Fruit fly (Drosophila melanogaster): Measurements from ENCODE around the gene CG6321.

The CG6321 gene

DNA sequence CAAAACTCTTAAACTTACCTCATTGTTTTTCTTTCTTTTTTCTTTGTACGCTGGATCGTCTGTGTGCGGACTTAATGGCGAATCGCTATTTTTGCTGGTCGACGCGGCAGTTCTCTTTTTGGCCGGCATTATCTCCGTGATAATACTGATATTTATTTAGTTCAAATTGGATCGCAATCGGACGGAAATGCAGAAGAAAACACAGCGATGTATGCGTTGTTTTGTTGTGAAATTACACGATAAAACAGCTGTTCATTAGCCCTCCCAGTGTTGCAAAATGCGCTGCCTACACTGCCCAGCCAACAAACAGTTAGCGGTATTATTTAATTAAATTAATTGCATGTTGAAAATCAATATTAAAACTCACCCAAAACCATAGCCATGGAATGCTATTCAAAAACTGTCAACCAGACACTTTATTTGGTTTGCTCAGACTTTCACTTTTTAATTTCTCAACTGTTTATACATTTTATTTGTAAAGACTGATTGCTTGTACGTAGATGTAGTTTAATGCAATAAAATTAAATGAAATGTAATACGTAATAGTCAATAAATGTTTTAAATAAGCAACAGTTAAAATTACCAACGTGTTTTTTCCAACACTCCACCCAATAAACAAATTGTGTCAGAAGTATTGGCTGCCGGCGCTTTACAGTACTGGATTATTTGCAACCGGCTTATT, 37.1 kb upstream of the CG6321 start, which contains the start of the genes Irbp18 and APP-BP1:
Irbp18 (minus strand) TSS at position 205 of the 682 bp plus-strand sequence.
APP-BP1 (plus strand) TSS at position 431 of the 682 bp plus-strand sequence.
- TF ChIP-seq Mnt (GFP tag; optimal IDR thresholded peaks at IDR 0.05) (peak; percentile 89), CG1620 (GFP tag; optimal IDR thresholded peaks at IDR 0.05) (peak; percentile 96), kay (GFP tag; ENCODE audit: borderline replicate concordance) (peak; percentile 97), CG33017 (tag; optimal IDR thresholded peaks at IDR 0.05) (peak; percentile 86), Clk (GFP tag; optimal IDR thresholded peaks at IDR 0.05) (peak; percentile 85), pad (GFP tag; optimal IDR thresholded peaks at IDR 0.05) (peak; percentile 89), CG12768 (GFP tag; optimal IDR thresholded peaks at IDR 0.05) (peak; percentile 96), CG5204 (GFP tag; optimal IDR thresholded peaks at IDR 0.05) (peak; percentile 96), CG7101 (tag; optimal IDR thresholded peaks at IDR 0.05) (peak; percentile 92), bab1 (GFP tag; optimal IDR thresholded peaks at IDR 0.05) (peak; percentile 95), CG14711 (tag; optimal IDR thresholded peaks at IDR 0.05) (peak; percentile 88), Crg-1 (GFP tag; optimal IDR thresholded peaks at IDR 0.05) (peak; percentile 98), toe (GFP tag; optimal IDR thresholded peaks at IDR 0.05) (peak; percentile 96), cic (GFP tag; optimal IDR thresholded peaks at IDR 0.05) (peak; percentile 71), tj (GFP tag; optimal IDR thresholded peaks at IDR 0.05) (peak; percentile 80), CG7045 (GFP tag; optimal IDR thresholded peaks at IDR 0.05) (peak; percentile 93), CG11617 (GFP tag; optimal IDR thresholded peaks at IDR 0.05) (peak; percentile 97), cnc (optimal IDR thresholded peaks at IDR 0.05) (no peak), Hr96 (GFP tag; optimal IDR thresholded peaks at IDR 0.05) (peak; percentile 92), ovo (GFP tag; optimal IDR thresholded peaks at IDR 0.05) (peak; percentile 84)

DNA sequence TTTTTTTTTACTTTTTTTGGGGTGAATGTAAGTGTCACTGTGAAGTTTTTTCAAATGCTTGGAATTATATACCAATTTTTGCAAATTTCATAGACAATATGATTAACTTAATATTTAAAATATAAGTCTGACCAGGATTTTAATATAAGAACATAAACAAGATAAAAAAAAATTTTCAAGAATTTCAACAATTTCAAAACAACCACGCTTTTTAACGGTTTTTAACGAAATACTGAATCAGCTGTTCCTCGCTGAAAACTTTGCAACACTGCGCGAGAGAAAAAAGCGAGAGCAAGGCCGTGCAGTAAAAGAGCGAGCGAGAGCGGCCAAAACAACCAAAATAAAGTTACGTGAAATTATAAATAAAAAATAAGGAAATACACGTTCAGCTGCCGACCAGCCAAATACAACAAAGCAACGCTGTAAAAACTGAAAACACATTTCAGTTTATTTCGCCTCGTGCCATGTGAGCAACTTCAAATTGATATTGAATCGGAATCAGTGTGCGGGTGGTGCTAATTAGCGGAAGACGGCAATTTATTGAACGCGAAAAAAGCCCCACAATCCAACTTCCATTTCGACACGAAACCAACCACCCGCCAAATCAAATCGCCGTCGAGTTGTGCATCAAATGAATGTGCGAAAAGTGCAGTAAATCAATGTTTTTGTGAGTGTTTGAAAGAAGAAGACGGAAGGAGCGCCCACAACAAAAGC, 35.3 kb upstream of the CG6321 start, which contains the start of the genes CG46439, Iyd and CG33947:
CG46439 (minus strand) TSS at position 51 of the 714 bp plus-strand sequence.
Iyd (minus strand) TSS at position 51 of the 714 bp plus-strand sequence.
CG33947 (plus strand) TSS at position 302 of the 714 bp plus-strand sequence.
- TF ChIP-seq Clk (GFP tag; optimal IDR thresholded peaks at IDR 0.05) (no peak), Crg-1 (GFP tag; optimal IDR thresholded peaks at IDR 0.05) (peak; percentile 54), Mnt (GFP tag; optimal IDR thresholded peaks at IDR 0.05) (peak; percentile 53), CG1620 (GFP tag; optimal IDR thresholded peaks at IDR 0.05) (peak; percentile 8), tj (GFP tag; optimal IDR thresholded peaks at IDR 0.05) (peak; percentile 46), CG7045 (GFP tag; optimal IDR thresholded peaks at IDR 0.05) (no peak), CG7101 (tag; optimal IDR thresholded peaks at IDR 0.05) (peak; percentile 29), bab1 (GFP tag; optimal IDR thresholded peaks at IDR 0.05) (peak; percentile 64), cic (GFP tag; optimal IDR thresholded peaks at IDR 0.05) (peak; percentile 33), CG12768 (GFP tag; optimal IDR thresholded peaks at IDR 0.05) (peak; percentile 43), CG14711 (tag; optimal IDR thresholded peaks at IDR 0.05) (no peak)

- TF ChIP-seq pad (GFP tag; optimal IDR thresholded peaks at IDR 0.05) (no peak), ovo (GFP tag; optimal IDR thresholded peaks at IDR 0.05) (no peak), CG33017 (tag; optimal IDR thresholded peaks at IDR 0.05) (no peak), CG7045 (GFP tag; optimal IDR thresholded peaks at IDR 0.05) (no peak), CG1620 (GFP tag; optimal IDR thresholded peaks at IDR 0.05) (no peak), toe (GFP tag; optimal IDR thresholded peaks at IDR 0.05) (no peak), CG7101 (tag; optimal IDR thresholded peaks at IDR 0.05) (no peak), CG14711 (tag; optimal IDR thresholded peaks at IDR 0.05) (no peak), Clk (GFP tag; optimal IDR thresholded peaks at IDR 0.05) (no peak), cic (GFP tag; optimal IDR thresholded peaks at IDR 0.05) (no peak), Crg-1 (GFP tag; optimal IDR thresholded peaks at IDR 0.05) (no peak), bab1 (GFP tag; optimal IDR thresholded peaks at IDR 0.05) (no peak), tj (GFP tag; optimal IDR thresholded peaks at IDR 0.05) (no peak), kay (GFP tag; ENCODE audit: borderline replicate concordance) (no peak), CG11617 (GFP tag; optimal IDR thresholded peaks at IDR 0.05) (no peak), Hr96 (GFP tag; optimal IDR thresholded peaks at IDR 0.05) (no peak), CG5204 (GFP tag; optimal IDR thresholded peaks at IDR 0.05) (no peak), Mnt (GFP tag; optimal IDR thresholded peaks at IDR 0.05) (no peak)
These were observed 33.3 kb upstream of the CG6321 start for dm6 chr3L:11094279-11094678.

- TF ChIP-seq CG12768 (GFP tag; optimal IDR thresholded peaks at IDR 0.05), result peak; percentile 76
- TF ChIP-seq cnc (optimal IDR thresholded peaks at IDR 0.05), result no peak
- TF ChIP-seq kay (GFP tag; ENCODE audit: borderline replicate concordance), result peak; percentile 90
- TF ChIP-seq CG33017 (tag; optimal IDR thresholded peaks at IDR 0.05), result peak; percentile 66
- TF ChIP-seq CG7101 (tag; optimal IDR thresholded peaks at IDR 0.05), result peak; percentile 82
- TF ChIP-seq CG5204 (GFP tag; optimal IDR thresholded peaks at IDR 0.05), result peak; percentile 69
- peak; percentile 57 for TF ChIP-seq ovo (GFP tag; optimal IDR thresholded peaks at IDR 0.05)
- no peak for TF ChIP-seq cic (GFP tag; optimal IDR thresholded peaks at IDR 0.05)
- TF ChIP-seq pad (GFP tag; optimal IDR thresholded peaks at IDR 0.05), result peak; percentile 75
- TF ChIP-seq CG7045 (GFP tag; optimal IDR thresholded peaks at IDR 0.05), result peak; percentile 55
- no peak for TF ChIP-seq tj (GFP tag; optimal IDR thresholded peaks at IDR 0.05)
- peak; percentile 75 for TF ChIP-seq toe (GFP tag; optimal IDR thresholded peaks at IDR 0.05)
- TF ChIP-seq Clk (GFP tag; optimal IDR thresholded peaks at IDR 0.05), result peak; percentile 67
- peak; percentile 78 for TF ChIP-seq Mnt (GFP tag; optimal IDR thresholded peaks at IDR 0.05)
- peak; percentile 80 for TF ChIP-seq bab1 (GFP tag; optimal IDR thresholded peaks at IDR 0.05)
- peak; percentile 7 for TF ChIP-seq CG11617 (GFP tag; optimal IDR thresholded peaks at IDR 0.05)
- peak; percentile 47 for TF ChIP-seq CG14711 (tag; optimal IDR thresholded peaks at IDR 0.05)
- peak; percentile 83 for TF ChIP-seq CG1620 (GFP tag; optimal IDR thresholded peaks at IDR 0.05)
- TF ChIP-seq Crg-1 (GFP tag; optimal IDR thresholded peaks at IDR 0.05), result peak; percentile 86
- TF ChIP-seq Hr96 (GFP tag; optimal IDR thresholded peaks at IDR 0.05), result peak; percentile 73
These were observed 32.1 kb upstream of the CG6321 start, which contains the start of gene JIL-1 for dm6 chr3L:11093046-11093520. TSS of gene JIL-1 (minus strand) at chr3L:11093193.

DNA sequence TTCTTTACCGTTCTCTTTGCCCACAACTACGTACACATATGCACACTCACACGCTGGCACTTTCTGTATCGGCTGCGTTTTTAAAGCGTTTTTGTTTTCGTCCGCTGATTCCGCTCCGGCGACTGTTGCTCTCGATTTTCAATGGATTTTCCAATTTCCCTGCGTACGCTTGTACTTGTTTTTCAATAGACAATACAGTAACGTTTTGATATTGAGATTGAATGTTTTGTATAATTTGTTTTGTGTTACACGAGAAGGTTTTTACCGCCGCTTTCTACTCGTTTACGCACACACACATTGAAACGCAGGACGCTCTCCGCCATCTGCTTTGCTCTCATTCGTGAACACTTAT, 31.6 kb upstream of the CG6321 start:
- TF ChIP-seq Clk (GFP tag; optimal IDR thresholded peaks at IDR 0.05) (no peak), cic (GFP tag; optimal IDR thresholded peaks at IDR 0.05) (peak; percentile 3)

All from whole organism, adult.